Worm (Caenorhabditis elegans) whole organism, young adult: ENCODE data around the gene E02H4.5.

Experiments
- hsf-1 ChIP-seq: fragments of 200-800 bp; sonication (Bioruptor generic); IDR thresholded peaks from 2 replicates; pipeline ENCODE4 v1.3.6; 2022; ENCODE audit warnings: missing genetic modification reagents, missing genetic modification characterization, missing compliant biosample characterization
- lag-1 ChIP-seq: fragments of 200-800 bp; sonication (Bioruptor generic); IDR thresholded peaks from 2 replicates; pipeline ENCODE4 v1.3.6; 2022; ENCODE audit warnings: missing genetic modification reagents, missing genetic modification characterization, missing compliant biosample characterization
- lin-54 ChIP-seq: fragments of 200-800 bp; sonication (Bioruptor generic); optimal IDR thresholded peaks from 2 replicates; lab custom pipeline; 2018; ENCODE audit warnings: mild to moderate bottlenecking, missing genetic modification characterization, missing compliant biosample characterization
- nhr-90 ChIP-seq: sonication (generic microtip); optimal IDR thresholded peaks from 2 replicates; lab custom pipeline; 2016; ENCODE audit warnings: missing genotype, mild to moderate bottlenecking, missing genetic modification characterization, missing compliant biosample characterization
- pha-4 ChIP-seq: fragments of 150-350 bp; sonication (generic microtip); optimal IDR thresholded peaks from 2 replicates; lab custom pipeline; 2014; ENCODE audit warnings: missing biosample characterization, missing genetic modification reagents, missing genetic modification characterization

DNA sequence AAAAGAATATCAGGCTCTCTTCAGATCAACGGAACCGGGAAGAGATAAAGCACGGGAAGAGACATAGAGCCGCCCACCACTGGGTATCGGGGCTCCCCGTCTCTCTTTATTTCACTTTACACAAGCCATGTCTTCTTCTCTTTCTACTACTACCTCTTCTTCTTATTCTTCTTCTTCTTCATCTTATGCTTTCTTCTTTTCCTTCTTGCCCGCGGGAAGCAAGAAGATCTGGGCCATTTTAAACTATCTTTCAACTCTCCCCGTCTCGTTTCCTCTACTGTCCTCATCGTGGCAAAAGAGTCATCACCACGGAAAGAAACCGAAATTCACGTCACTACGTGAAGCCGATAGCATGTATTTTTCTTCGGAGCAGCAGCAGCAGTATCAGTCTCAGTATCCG lies 37.7 kb upstream of the E02H4.5 start:
- TF ChIP-seq pha-4 (tag; lab: Kevin White, UChicago): no peak
- TF ChIP-seq lag-1 (GFP tag; lab: Robert Waterston, UW): no peak
- TF ChIP-seq nhr-90 (tag; lab: Kevin White, UChicago): no peak
- no peak for TF ChIP-seq lin-54 (GFP tag; lab: Kevin White, UChicago)
- no peak for TF ChIP-seq hsf-1
